Fruit fly (Drosophila melanogaster) whole organism, embryonic: ENCODE measurements around the gene CG7458.
A peak's percentile ranks its signal among the peaks of the same experiment; 100 is the strongest.

Source experiments
- Atf6 ChIP-seq: fragments of 200-800 bp; sonication (Bioruptor generic); IDR thresholded peaks from 2 replicates; pipeline ENCODE4 v1.3.6; 2022; ENCODE audit warnings: missing biosample characterization, missing genetic modification characterization
- CG10462 ChIP-seq: fragments of 200-800 bp; sonication (Bioruptor generic); optimal IDR thresholded peaks from 2 replicates; lab custom pipeline; 2016; ENCODE audit warnings: missing biosample characterization, missing genetic modification characterization
- CG12219 ChIP-seq: fragments of 200-800 bp; sonication (Bioruptor generic); optimal IDR thresholded peaks from 3 replicates; lab custom pipeline; 2018; ENCODE audit warnings: missing biosample characterization, mild to moderate bottlenecking, missing genetic modification characterization
- CG1603 ChIP-seq: fragments of 200-800 bp; sonication (Bioruptor generic); optimal IDR thresholded peaks from 2 replicates; lab custom pipeline; 2019; ENCODE audit warnings: missing biosample characterization, mild to moderate bottlenecking, missing genetic modification characterization, moderate library complexity
- CG18262 ChIP-seq: fragments of 200-800 bp; optimal IDR thresholded peaks from 3 replicates; lab custom pipeline; 2019; ENCODE audit warnings: missing biosample characterization, mild to moderate bottlenecking, missing genetic modification characterization, moderate library complexity
- CG2199 ChIP-seq: fragments of 200-800 bp; sonication (Bioruptor generic); IDR thresholded peaks from 3 replicates; pipeline ENCODE4 v1.3.6; 2022; ENCODE audit warnings: missing biosample characterization, missing genetic modification characterization
- CG30020 ChIP-seq: fragments of 200-800 bp; optimal IDR thresholded peaks from 2 replicates; lab custom pipeline; 2019; ENCODE audit warnings: missing biosample characterization, mild to moderate bottlenecking, missing genetic modification characterization, moderate library complexity
- CG4707 ChIP-seq: fragments of 200-800 bp; sonication (Bioruptor generic); optimal IDR thresholded peaks from 2 replicates; lab custom pipeline; 2018; ENCODE audit warnings: missing biosample characterization, mild to moderate bottlenecking, missing genetic modification characterization, moderate library complexity
- CG4820 ChIP-seq: fragments of 200-800 bp; sonication (Bioruptor generic); optimal IDR thresholded peaks from 3 replicates; lab custom pipeline; 2016; ENCODE audit warnings: missing biosample characterization, missing genetic modification characterization
- CG7357 ChIP-seq: fragments of 200-800 bp; sonication (Bioruptor generic); IDR thresholded peaks from 3 replicates; pipeline ENCODE4 v1.3.6; 2022; ENCODE audit warnings: missing biosample characterization, missing genetic modification characterization
- CG7786 ChIP-seq: fragments of 200-800 bp; sonication (Bioruptor generic); optimal IDR thresholded peaks from 2 replicates; lab custom pipeline; 2016; ENCODE audit warnings: missing biosample characterization, missing genetic modification characterization
- CG8478 ChIP-seq: fragments of >200 bp; optimal IDR thresholded peaks from 2 replicates; lab custom pipeline; 2018
- Dfd ChIP-seq, 2 experiments: fragments of >200 bp; optimal IDR thresholded peaks; 2 replicates each; lab custom pipeline; 2017; ENCODE audit warnings: missing biosample characterization in 2 of 2, missing genetic modification characterization in 2 of 2
- H15 ChIP-seq: fragments of 200-800 bp; sonication (Bioruptor generic); IDR thresholded peaks from 3 replicates; pipeline ENCODE4 v1.3.6; 2022; ENCODE audit warnings: missing biosample characterization, missing genetic modification characterization
- HLH3B ChIP-seq: fragments of 200-800 bp; sonication (Bioruptor generic); IDR thresholded peaks from 2 replicates; pipeline ENCODE4 v1.3.6; 2022; ENCODE audit warnings: missing biosample characterization, missing genetic modification characterization
- Hmr ChIP-seq: fragments of 200-800 bp; sonication (Bioruptor generic); optimal IDR thresholded peaks from 3 replicates; lab custom pipeline; 2017; ENCODE audit warnings: mild to moderate bottlenecking, missing biosample characterization, missing genetic modification reagents, missing genetic modification characterization
- Mes4 ChIP-seq: fragments of 200-800 bp; sonication (Bioruptor generic); optimal IDR thresholded peaks from 2 replicates; lab custom pipeline; 2016; ENCODE audit warnings: missing biosample characterization, missing genetic modification characterization
- Six4 ChIP-seq: fragments of 200-800 bp; sonication (Bioruptor generic); optimal IDR thresholded peaks from 2 replicates; lab custom pipeline; 2016; ENCODE audit warnings: missing biosample characterization, missing genetic modification characterization
- ac ChIP-seq: fragments of 200-800 bp; sonication (Bioruptor generic); optimal IDR thresholded peaks from 3 replicates; lab custom pipeline; 2017; ENCODE audit warnings: missing biosample characterization, mild to moderate bottlenecking, missing genetic modification characterization
- bab2 ChIP-seq: fragments of 200-800 bp; sonication (Bioruptor generic); optimal IDR thresholded peaks from 2 replicates; lab custom pipeline; 2016; ENCODE audit warnings: missing biosample characterization, missing genetic modification characterization
- bsh ChIP-seq, 2 experiments: fragments of 200-800 bp; sonication (Bioruptor generic); optimal IDR thresholded peaks; 2 replicates each; lab custom pipeline; 2017 to 2018; ENCODE audit warnings: mild to moderate bottlenecking in 2 of 2, missing biosample characterization in 2 of 2, missing genetic modification characterization in 2 of 2, moderate library complexity in 1 of 2
- chinmo ChIP-seq: fragments of 200-800 bp; sonication (Bioruptor generic); IDR thresholded peaks from 4 replicates; pipeline ENCODE4 v1.3.6; 2022; ENCODE audit warnings: missing biosample characterization, missing genetic modification characterization; ENCODE audit not compliant: partially characterized antibody
- ci ChIP-seq: fragments of 200-800 bp; sonication (Bioruptor generic); IDR thresholded peaks from 3 replicates; pipeline ENCODE4 v1.3.6; 2022; ENCODE audit warnings: missing biosample characterization, missing genetic modification characterization
- jing ChIP-seq: fragments of 200-800 bp; sonication (Bioruptor generic); optimal IDR thresholded peaks from 2 replicates; lab custom pipeline; 2018; ENCODE audit warnings: missing biosample characterization, mild to moderate bottlenecking, missing genetic modification characterization
- lab ChIP-seq: fragments of 200-800 bp; sonication (Bioruptor generic); optimal IDR thresholded peaks from 3 replicates; lab custom pipeline; 2017; ENCODE audit warnings: missing biosample characterization, missing genetic modification characterization, mild to moderate bottlenecking, moderate library complexity, missing genetic modification reagents
- nerfin-2 ChIP-seq: fragments of 200-800 bp; sonication (Bioruptor generic); IDR thresholded peaks from 2 replicates; pipeline ENCODE4 v1.3.6; 2022; ENCODE audit warnings: missing biosample characterization, missing genetic modification characterization; ENCODE audit not compliant: partially characterized antibody
- nom ChIP-seq: fragments of 200-800 bp; sonication (Bioruptor generic); optimal IDR thresholded peaks from 2 replicates; lab custom pipeline; 2017; ENCODE audit warnings: missing biosample characterization, missing genetic modification characterization, mild to moderate bottlenecking, moderate library complexity, missing genetic modification reagents
- ranshi ChIP-seq: fragments of 200-800 bp; sonication (Bioruptor generic); IDR thresholded peaks from 2 replicates; pipeline ENCODE4 v1.3.6; 2022; ENCODE audit warnings: missing biosample characterization, missing genetic modification characterization
- sens ChIP-seq: fragments of 200-800 bp; sonication (Bioruptor generic); peaks from one replicate; lab custom pipeline; 2016; ENCODE audit warnings: missing biosample characterization, missing genetic modification characterization
- sens-2 ChIP-seq: fragments of 200-800 bp; sonication (Bioruptor generic); IDR thresholded peaks from 2 replicates; pipeline ENCODE4 v1.3.6; 2022; ENCODE audit warnings: missing biosample characterization, missing genetic modification characterization
- tio ChIP-seq: fragments of 200-800 bp; sonication (Bioruptor generic); optimal IDR thresholded peaks from 2 replicates; lab custom pipeline; 2017; ENCODE audit warnings: missing biosample characterization, missing genetic modification characterization, inconsistent platforms
- vvl ChIP-seq: fragments of 200-800 bp; sonication (Bioruptor generic); IDR thresholded peaks from 2 replicates; pipeline ENCODE4 v1.3.6; 2022; ENCODE audit warnings: missing biosample characterization, missing genetic modification characterization

CG7458 gene

DNA sequence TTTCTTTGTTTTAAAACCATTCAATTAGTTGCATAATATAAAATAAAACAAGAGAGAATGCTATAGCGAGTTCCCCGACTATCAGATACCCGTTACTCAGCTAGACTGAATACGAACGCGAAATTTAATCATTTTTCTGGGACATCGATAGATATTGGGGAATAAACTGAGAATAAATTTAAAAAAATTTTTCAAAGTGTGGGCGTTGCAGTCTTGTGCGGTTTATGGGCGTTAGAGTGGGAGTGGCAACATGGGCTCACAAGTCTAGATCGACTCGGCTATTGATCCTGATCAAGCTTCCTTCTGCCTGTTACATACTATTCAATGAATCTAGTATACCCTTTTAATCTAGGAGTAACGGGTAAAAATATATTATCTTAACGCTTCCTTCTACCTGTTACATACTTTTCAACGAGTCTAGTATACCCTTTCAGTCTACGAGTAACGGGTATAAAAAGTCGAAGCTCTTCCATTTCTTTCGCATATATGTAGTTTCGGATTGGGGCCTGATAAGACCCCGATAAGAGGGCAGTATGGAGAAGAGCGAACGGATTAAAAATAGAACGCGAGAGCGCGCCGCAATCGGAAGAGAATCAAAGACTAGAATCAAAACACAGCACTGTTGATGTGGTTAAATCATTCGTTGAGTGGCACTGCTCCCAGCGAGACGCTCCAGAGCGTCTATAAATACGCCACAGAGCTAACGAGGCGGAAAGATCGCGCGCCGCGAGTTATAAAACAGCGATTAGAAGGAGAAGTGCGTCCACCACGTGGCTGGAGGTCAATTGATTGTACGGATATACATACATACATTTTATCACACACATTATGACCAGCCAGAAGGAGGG lies at the start of gene CG7458 (continued):
- TF ChIP-seq Hmr (GFP tag; lab: Kevin White, UChicago) = peak; percentile 39
- no peak for TF ChIP-seq ac (GFP tag; lab: Kevin White, UChicago)
- TF ChIP-seq lab (GFP tag; lab: Kevin White, UChicago) = peak; percentile 47
- TF ChIP-seq CG7786 (GFP tag; lab: Kevin White, UChicago) = peak; percentile 50
- peak; percentile 46; the same call in 1 of the 3 replicates for TF ChIP-seq ci (GFP tag; lab: Robert Waterston, UW)
- TF ChIP-seq Atf6 (GFP tag; lab: Robert Waterston, UW) = peak; percentile 25; the same call in 1 of the 2 replicates
- peak; percentile 53 for TF ChIP-seq CG4820 (GFP tag; lab: Kevin White, UChicago)
- no peak for TF ChIP-seq CG1603 (tag; lab: Kevin White, UChicago)
- TF ChIP-seq CG10462 (GFP tag; lab: Kevin White, UChicago) = peak; percentile 1
- peak; percentile 58 for TF ChIP-seq bab2 (GFP tag; lab: Kevin White, UChicago)
- TF ChIP-seq Six4 (GFP tag; lab: Kevin White, UChicago) = peak; percentile 29
- TF ChIP-seq Mes4 (GFP tag; lab: Kevin White, UChicago) = peak; percentile 51
- TF ChIP-seq ranshi (GFP tag; lab: Robert Waterston, UW) = peak; percentile 26; the same call in 1 of the 2 replicates
- TF ChIP-seq sens-2 (GFP tag; lab: Robert Waterston, UW) = peak; percentile 82
- TF ChIP-seq CG18262 (tag; lab: Kevin White, UChicago) = peak; percentile 78
- TF ChIP-seq jing = peak; percentile 27
- TF ChIP-seq nerfin-2 (GFP tag; lab: Robert Waterston, UW) = 0 out of 2 replicates have a peak, but pooled peaks have one; percentile 38
- peak in 1 of 2 experiments; percentile 50 for TF ChIP-seq Dfd (GFP tag; optimal IDR thresholded peaks at IDR 0.05; lab: Kevin White, UChicago)
- TF ChIP-seq tio = peak; percentile 43
- TF ChIP-seq CG30020 = no peak
- TF ChIP-seq CG8478 = no peak
- TF ChIP-seq CG7357 = 0 out of 3 replicates have a peak, but pooled peaks have one; percentile 28

- TF ChIP-seq HLH3B (GFP tag; lab: Robert Waterston, UW) = 0 out of 2 replicates have a peak, but pooled peaks have one; percentile 18
- TF ChIP-seq vvl = no peak
- TF ChIP-seq H15 (GFP tag; lab: Robert Waterston, UW) = 0 out of 3 replicates have a peak, but pooled peaks have one; percentile 5
- no peak for TF ChIP-seq ac (GFP tag; lab: Kevin White, UChicago)
- peak; percentile 65 for TF ChIP-seq sens (GFP tag; lab: Kevin White, UChicago)
Measured at dm6 chr3L:21908860-21909259, 46.0 kb upstream of the CG7458 start.

- TF ChIP-seq nom (GFP tag; lab: Kevin White, UChicago) (peak; percentile 5), CG4707 (GFP tag; lab: Kevin White, UChicago) (no peak), bsh (GFP tag; optimal IDR thresholded peaks at IDR 0.05; lab: Kevin White, UChicago) (peak in 1 of 2 experiments; percentile 23)
- TF ChIP-seq, all 482 proteins: peak for 2
Measured at dm6 chr3L:21918605-21919004, 36.3 kb upstream of the CG7458 start.

- TF ChIP-seq CG2199 (GFP tag; lab: Robert Waterston, UW) = peak; percentile 72; the same call in 1 of the 3 replicates
- no peak for TF ChIP-seq CG12219 (GFP tag; lab: Kevin White, UChicago)
- TF ChIP-seq chinmo (GFP tag; lab: Robert Waterston, UW) = 0 out of 4 replicates have a peak, but pooled peaks have one; percentile 33
Measured at dm6 chr3L:21930179-21930578, 24.7 kb upstream of the CG7458 start.
